Worm (Caenorhabditis elegans) whole organism, young adult: ENCODE results near the gene C32C4.3.

Experiments
- B0261.1 ChIP-seq: sonication (generic microtip); optimal IDR thresholded peaks from 2 replicates; lab custom pipeline; 2016; ENCODE audit warnings: mild to moderate bottlenecking, missing genetic modification characterization, moderate library complexity, missing compliant biosample characterization
- F33H1.4 ChIP-seq: fragments of 200-800 bp; sonication (Bioruptor generic); IDR thresholded peaks from 2 replicates; pipeline ENCODE4 v1.3.6; 2022; ENCODE audit warnings: missing genetic modification reagents, missing genetic modification characterization, missing compliant biosample characterization
- die-1 ChIP-seq: sonication (generic microtip); optimal IDR thresholded peaks from 2 replicates; lab custom pipeline; 2016; ENCODE audit warnings: missing genotype, mild to moderate bottlenecking, missing genetic modification characterization, missing compliant biosample characterization
- hlh-12 ChIP-seq: sonication (generic microtip); optimal IDR thresholded peaks from 2 replicates; lab custom pipeline; 2016; ENCODE audit warnings: missing genetic modification characterization, missing compliant biosample characterization
- let-526 ChIP-seq: fragments of 200-800 bp; sonication (Bioruptor generic); IDR thresholded peaks from 2 replicates; pipeline ENCODE4 v1.3.6; 2022; ENCODE audit warnings: missing genetic modification reagents, missing genetic modification characterization, missing compliant biosample characterization
- let-607 ChIP-seq, 2 experiments: fragments of 200-800 bp in 1 of 2; sonication (Bioruptor generic) in 1 of 2; sonication (generic microtip) in 1 of 2; optimal IDR thresholded peaks; 2 replicates each; lab custom pipeline; 2016 to 2018; ENCODE audit warnings: mild to moderate bottlenecking in 2 of 2, missing compliant biosample characterization in 2 of 2, missing genetic modification characterization in 2 of 2, moderate library complexity in 2 of 2, missing genotype in 1 of 2
- lin-40 ChIP-seq: sonication (generic microtip); optimal IDR thresholded peaks from 2 replicates; lab custom pipeline; 2016; ENCODE audit warnings: missing genetic modification characterization, mild to moderate bottlenecking, missing compliant biosample characterization, missing genotype, missing genetic modification reagents
- lin-54 ChIP-seq: fragments of 200-800 bp; sonication (Bioruptor generic); optimal IDR thresholded peaks from 2 replicates; lab custom pipeline; 2018; ENCODE audit warnings: mild to moderate bottlenecking, missing genetic modification characterization, missing compliant biosample characterization
- rec-8 ChIP-seq, 2 experiments: sonication (generic microtip); optimal IDR thresholded peaks; 2 replicates each; lab custom pipeline; 2016; ENCODE audit warnings: mild to moderate bottlenecking in 2 of 2, missing genetic modification characterization in 2 of 2, missing genetic modification reagents in 2 of 2, missing genotype in 2 of 2, missing biosample characterization in 1 of 2, missing compliant biosample characterization in 1 of 2, moderate library complexity in 1 of 2
- unc-130 ChIP-seq: sonication (generic microtip); optimal IDR thresholded peaks from 2 replicates; lab custom pipeline; 2016; ENCODE audit warnings: missing genetic modification reagents, missing genetic modification characterization, missing compliant biosample characterization
- ztf-22 ChIP-seq: fragments of 200-800 bp; sonication (Bioruptor generic); optimal IDR thresholded peaks from 2 replicates; lab custom pipeline; 2018; ENCODE audit warnings: mild to moderate bottlenecking, missing genetic modification characterization, moderate library complexity, missing compliant biosample characterization
- ztf-25 ChIP-seq: fragments of 200-800 bp; sonication (Bioruptor generic); IDR thresholded peaks from 2 replicates; pipeline ENCODE4 v1.3.6; 2022; ENCODE audit warnings: missing genetic modification reagents, missing genetic modification characterization, missing compliant biosample characterization

- TF ChIP-seq ztf-25 (GFP tag; lab: Robert Waterston, UW) (no peak), let-526 (GFP tag; lab: Robert Waterston, UW) (no peak), die-1 (tag; lab: Kevin White, UChicago) (no peak), ztf-22 (GFP tag; lab: Kevin White, UChicago) (no peak), let-607 (tag; optimal IDR thresholded peaks at IDR 0.05; lab: Kevin White, UChicago) (no peak), F33H1.4 (no peak), rec-8 (tag; optimal IDR thresholded peaks at IDR 0.05; lab: Kevin White, UChicago) (no peak), hlh-12 (no peak), B0261.1 (tag; lab: Kevin White, UChicago) (no peak), lin-40 (no peak), lin-54 (GFP tag; lab: Kevin White, UChicago) (no peak), unc-130 (GFP tag; lab: Kevin White, UChicago) (no peak)
Observed at ce11 chrV:10602051-10602937, 44.6 kb downstream of the C32C4.3 start, which contains the start of gene H27A22.1.
